Worm (Caenorhabditis elegans): ENCODE data around the gene R04A9.1.

The R04A9.1 gene

ce11 chrX:404597-404996 lies at the start of gene R04A9.1:
R04A9.1 (plus strand) TSS chrX:404897.
- TF ChIP-seq him-1 (tag; optimal IDR thresholded peaks at IDR 0.05), result no peak

ce11 chrX:357792-358191 lies 46.9 kb upstream of the R04A9.1 start, which contains the start of gene C04E7.1:
C04E7.1 (plus strand) TSS chrX:358092.
- no peak for TF ChIP-seq him-1 (tag; optimal IDR thresholded peaks at IDR 0.05)
- TF ChIP-seq dao-5 (tag; optimal IDR thresholded peaks at IDR 0.05), result no peak
- no peak for TF ChIP-seq W03F9.2 (tag; optimal IDR thresholded peaks at IDR 0.05)

ce11 chrX:360479-360878 lies 44.2 kb upstream of the R04A9.1 start, which contains the start of gene C04E7.5:
C04E7.5 (plus strand) TSS chrX:360779.
- TF ChIP-seq W03F9.2 (tag; optimal IDR thresholded peaks at IDR 0.05) (no peak), dao-5 (tag; optimal IDR thresholded peaks at IDR 0.05) (no peak), him-1 (tag; optimal IDR thresholded peaks at IDR 0.05) (no peak)

ce11 chrX:369923-370322 lies 34.8 kb upstream of the R04A9.1 start:
- TF ChIP-seq him-1 (tag; optimal IDR thresholded peaks at IDR 0.05), result no peak
- no peak for TF ChIP-seq dao-5 (tag; optimal IDR thresholded peaks at IDR 0.05)
- no peak for TF ChIP-seq W03F9.2 (tag; optimal IDR thresholded peaks at IDR 0.05)

- TF ChIP-seq him-1 (tag; optimal IDR thresholded peaks at IDR 0.05) (no peak), dao-5 (tag; optimal IDR thresholded peaks at IDR 0.05) (no peak), W03F9.2 (tag; optimal IDR thresholded peaks at IDR 0.05) (no peak)
Measured at ce11 chrX:371761-372285, 32.9 kb upstream of the R04A9.1 start, which contains the start of gene nrde-3. nrde-3 (plus strand) TSS chrX:372235.

ce11 chrX:380505-380904 lies 24.2 kb upstream of the R04A9.1 start, which contains the start of gene R04A9.3:
R04A9.3 (minus strand) TSS chrX:380605.
- TF ChIP-seq him-1 (tag; optimal IDR thresholded peaks at IDR 0.05) (no peak), W03F9.2 (tag; optimal IDR thresholded peaks at IDR 0.05) (no peak), dao-5 (tag; optimal IDR thresholded peaks at IDR 0.05) (no peak)

ce11 chrX:381029-381428 lies 23.7 kb upstream of the R04A9.1 start:
- TF ChIP-seq dao-5 (tag; optimal IDR thresholded peaks at IDR 0.05) (no peak), W03F9.2 (tag; optimal IDR thresholded peaks at IDR 0.05) (no peak), him-1 (tag; optimal IDR thresholded peaks at IDR 0.05) (no peak)

ce11 chrX:382692-383091 lies 22.0 kb upstream of the R04A9.1 start, which contains the start of gene ife-2:
ife-2 (minus strand) TSS chrX:382709.
- TF ChIP-seq dao-5 (tag; optimal IDR thresholded peaks at IDR 0.05), result no peak
- TF ChIP-seq him-1 (tag; optimal IDR thresholded peaks at IDR 0.05), result no peak
- TF ChIP-seq W03F9.2 (tag; optimal IDR thresholded peaks at IDR 0.05), result no peak

- no peak for TF ChIP-seq him-1 (tag; optimal IDR thresholded peaks at IDR 0.05)
- no peak for TF ChIP-seq dao-5 (tag; optimal IDR thresholded peaks at IDR 0.05)
- TF ChIP-seq W03F9.2 (tag; optimal IDR thresholded peaks at IDR 0.05), result no peak
Measured at ce11 chrX:388728-389127, 16.0 kb upstream of the R04A9.1 start, which contains the start of gene ceh-93. ceh-93 (minus strand) TSS chrX:388797.

ce11 chrX:389566-389965 lies 15.1 kb upstream of the R04A9.1 start:
- TF ChIP-seq him-1 (tag; optimal IDR thresholded peaks at IDR 0.05) (no peak), dao-5 (tag; optimal IDR thresholded peaks at IDR 0.05) (no peak), W03F9.2 (tag; optimal IDR thresholded peaks at IDR 0.05) (no peak)

ce11 chrX:390469-390868 lies 14.2 kb upstream of the R04A9.1 start, which contains the start of gene R04A9.9:
R04A9.9 (minus strand) TSS chrX:390569.
- no peak for TF ChIP-seq W03F9.2 (tag; optimal IDR thresholded peaks at IDR 0.05)
- TF ChIP-seq dao-5 (tag; optimal IDR thresholded peaks at IDR 0.05), result no peak
- no peak for TF ChIP-seq him-1 (tag; optimal IDR thresholded peaks at IDR 0.05)

- TF ChIP-seq W03F9.2 (tag; optimal IDR thresholded peaks at IDR 0.05) (no peak), dao-5 (tag; optimal IDR thresholded peaks at IDR 0.05) (no peak), him-1 (tag; optimal IDR thresholded peaks at IDR 0.05) (no peak)
Measured at ce11 chrX:394709-395108, 10.0 kb upstream of the R04A9.1 start, which contains the start of gene R04A9.7. R04A9.7 (minus strand) TSS chrX:394892.

ce11 chrX:397259-397658 lies 7.4 kb upstream of the R04A9.1 start, which contains the start of gene R04A9.6:
R04A9.6 (plus strand) TSS chrX:397559.
- no peak for TF ChIP-seq dao-5 (tag; optimal IDR thresholded peaks at IDR 0.05)
- no peak for TF ChIP-seq him-1 (tag; optimal IDR thresholded peaks at IDR 0.05)
- TF ChIP-seq W03F9.2 (tag; optimal IDR thresholded peaks at IDR 0.05), result no peak

ce11 chrX:399535-399934 lies 5.2 kb upstream of the R04A9.1 start:
- TF ChIP-seq dao-5 (tag; optimal IDR thresholded peaks at IDR 0.05), result no peak
- TF ChIP-seq W03F9.2 (tag; optimal IDR thresholded peaks at IDR 0.05), result no peak
- no peak for TF ChIP-seq him-1 (tag; optimal IDR thresholded peaks at IDR 0.05)

- no peak for TF ChIP-seq W03F9.2 (tag; optimal IDR thresholded peaks at IDR 0.05)
- no peak for TF ChIP-seq him-1 (tag; optimal IDR thresholded peaks at IDR 0.05)
- no peak for TF ChIP-seq dao-5 (tag; optimal IDR thresholded peaks at IDR 0.05)
Measured at ce11 chrX:402951-403350, 1.7 kb upstream of the R04A9.1 start.

Measured in whole organism, L4/young adult.